Fruit fly (Drosophila melanogaster): Measurements from ENCODE around the gene CG10597.

DNA sequence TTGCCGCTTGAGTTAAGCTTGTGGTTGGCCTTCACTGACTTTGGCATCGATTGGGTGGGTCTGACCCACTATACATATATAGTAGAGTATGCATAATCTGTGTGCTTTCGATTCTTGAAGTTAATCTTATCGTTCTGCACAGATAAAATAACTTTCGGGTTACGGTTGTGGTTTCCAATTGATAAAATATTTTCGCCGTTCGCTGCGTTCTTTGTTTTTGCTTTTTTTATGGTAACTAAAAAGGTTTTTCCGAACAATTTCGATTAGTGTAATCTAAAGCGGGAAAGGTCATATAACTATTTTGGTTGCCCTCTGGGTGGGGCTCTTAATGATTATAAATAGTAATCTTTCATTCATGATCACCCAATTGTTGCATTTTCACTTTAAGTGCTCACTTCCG lies 50.3 kb downstream of the CG10597 start:
- TF ChIP-seq h (optimal IDR thresholded peaks at IDR 0.05) (no peak), ttk (optimal IDR thresholded peaks at IDR 0.05) (no peak), insv (optimal IDR thresholded peaks at IDR 0.05) (no peak), psq (optimal IDR thresholded peaks at IDR 0.05) (no peak), Sin3A (optimal IDR thresholded peaks at IDR 0.05) (no peak), Myc (optimal IDR thresholded peaks at IDR 0.05) (no peak)
